Fruit fly (Drosophila melanogaster) whole organism, embryonic: Measurements from ENCODE around the gene Syx5.

Experiments used
- Adf1 ChIP-seq: fragments of 200-800 bp; sonication (Bioruptor generic); IDR thresholded peaks from 2 replicates; pipeline ENCODE4 v1.3.6; 2022; ENCODE audit warnings: missing biosample characterization, missing genetic modification characterization
- Antp ChIP-seq: fragments of 200-800 bp; sonication (Bioruptor generic); optimal IDR thresholded peaks from 3 replicates; lab custom pipeline; 2016; ENCODE audit warnings: missing biosample characterization, missing genetic modification characterization
- Atf6 ChIP-seq: fragments of 200-800 bp; sonication (Bioruptor generic); IDR thresholded peaks from 2 replicates; pipeline ENCODE4 v1.3.6; 2022; ENCODE audit warnings: missing biosample characterization, missing genetic modification characterization
- Awh ChIP-seq: fragments of 200-800 bp; sonication (Bioruptor generic); IDR thresholded peaks from 2 replicates; pipeline ENCODE4, ENCODE4 v1.3.6; 2022; ENCODE audit warnings: missing biosample characterization, missing genetic modification characterization
- Bteb2 ChIP-seq: fragments of 200-800 bp; sonication (Bioruptor generic); optimal IDR thresholded peaks from 2 replicates; lab custom pipeline; 2016; ENCODE audit warnings: missing biosample characterization, missing genetic modification characterization
- CG10209 ChIP-seq: fragments of 200-800 bp; sonication (Bioruptor generic); optimal IDR thresholded peaks from 3 replicates; lab custom pipeline; 2017; ENCODE audit warnings: missing biosample characterization, mild to moderate bottlenecking, missing genetic modification characterization, missing genetic modification reagents
- CG10543 ChIP-seq: fragments of 200-800 bp; sonication (Bioruptor generic); optimal IDR thresholded peaks from 3 replicates; lab custom pipeline; 2017; ENCODE audit warnings: missing biosample characterization, mild to moderate bottlenecking, missing genetic modification characterization, moderate library complexity
- CG11504 ChIP-seq: fragments of 200-800 bp; sonication (Bioruptor generic); optimal IDR thresholded peaks from 3 replicates; lab custom pipeline; 2019; ENCODE audit warnings: missing biosample characterization, mild to moderate bottlenecking, missing genetic modification characterization, moderate library complexity
- CG12769 ChIP-seq: fragments of 200-800 bp; sonication (Bioruptor generic); optimal IDR thresholded peaks from 2 replicates; lab custom pipeline; 2019; ENCODE audit warnings: missing biosample characterization, mild to moderate bottlenecking, missing genetic modification characterization, moderate library complexity
- CG13775 ChIP-seq: fragments of 200-800 bp; sonication (Bioruptor generic); optimal IDR thresholded peaks from 3 replicates; lab custom pipeline; 2017; ENCODE audit warnings: missing biosample characterization, mild to moderate bottlenecking, missing genetic modification characterization
- CG13894 ChIP-seq: fragments of 200-800 bp; sonication (Bioruptor generic); optimal IDR thresholded peaks from 3 replicates; lab custom pipeline; 2018; ENCODE audit warnings: missing biosample characterization, mild to moderate bottlenecking, missing genetic modification characterization, moderate library complexity
- CG14965 ChIP-seq: fragments of 200-800 bp; sonication (Bioruptor generic); optimal IDR thresholded peaks from 2 replicates; lab custom pipeline; 2016; ENCODE audit warnings: missing biosample characterization, missing genetic modification characterization, borderline replicate concordance
- CG15269 ChIP-seq: fragments of 200-800 bp; sonication (Bioruptor generic); optimal IDR thresholded peaks from 2 replicates; lab custom pipeline; 2018; ENCODE audit warnings: missing biosample characterization, mild to moderate bottlenecking, missing genetic modification characterization, moderate library complexity
- CG18764 ChIP-seq: fragments of 200-800 bp; sonication (Bioruptor generic); optimal IDR thresholded peaks from 3 replicates; lab custom pipeline; 2016; ENCODE audit warnings: missing biosample characterization, missing genetic modification characterization
- CG2678 ChIP-seq: fragments of 200-800 bp; sonication (Bioruptor generic); optimal IDR thresholded peaks from 3 replicates; lab custom pipeline; 2019; ENCODE audit warnings: missing biosample characterization, mild to moderate bottlenecking, missing genetic modification characterization, moderate library complexity
- CG30403 ChIP-seq: fragments of 200-800 bp; sonication (Bioruptor generic); optimal IDR thresholded peaks from 3 replicates; lab custom pipeline; 2016; ENCODE audit warnings: missing biosample characterization, missing genetic modification characterization
- CG31224 ChIP-seq: fragments of 200-800 bp; sonication (Bioruptor generic); IDR thresholded peaks from 2 replicates; pipeline ENCODE4 v1.3.6; 2022; ENCODE audit warnings: missing biosample characterization, missing genetic modification characterization
- CG4617 ChIP-seq: fragments of 200-800 bp; sonication (Bioruptor generic); optimal IDR thresholded peaks from 3 replicates; lab custom pipeline; 2016; ENCODE audit warnings: missing biosample characterization, missing genetic modification characterization, borderline replicate concordance
- CG4707 ChIP-seq: fragments of 200-800 bp; sonication (Bioruptor generic); optimal IDR thresholded peaks from 2 replicates; lab custom pipeline; 2018; ENCODE audit warnings: missing biosample characterization, mild to moderate bottlenecking, missing genetic modification characterization, moderate library complexity
- CG7372 ChIP-seq: fragments of 200-800 bp; sonication (Bioruptor generic); IDR thresholded peaks from 2 replicates; pipeline ENCODE4 v1.3.6; 2022; ENCODE audit warnings: missing biosample characterization, missing genetic modification characterization
- CHES-1-like ChIP-seq: fragments of 200-800 bp; sonication (Bioruptor generic); optimal IDR thresholded peaks from 2 replicates; lab custom pipeline; 2016; ENCODE audit warnings: missing biosample characterization, missing genetic modification characterization
- GATAe ChIP-seq: fragments of 200-800 bp; sonication (Bioruptor generic); conservative IDR thresholded peaks from 2 replicates; pipeline ENCODE4 v1.3.6; 2022; ENCODE audit warnings: missing biosample characterization, missing genetic modification characterization
- H15 ChIP-seq: fragments of 200-800 bp; sonication (Bioruptor generic); IDR thresholded peaks from 3 replicates; pipeline ENCODE4 v1.3.6; 2022; ENCODE audit warnings: missing biosample characterization, missing genetic modification characterization
- Hr78 ChIP-seq, 2 experiments: fragments of 200-800 bp in 1 of 2; fragments of >200 bp in 1 of 2; sonication (Bioruptor generic) in 1 of 2; optimal IDR thresholded peaks; 2 replicates each; lab custom pipeline; 2017 to 2019; ENCODE audit warnings: missing biosample characterization in 2 of 2, missing genetic modification characterization in 2 of 2, mild to moderate bottlenecking in 1 of 2, moderate library complexity in 1 of 2
- Lim3 ChIP-seq: fragments of 200-800 bp; sonication (Bioruptor generic); IDR thresholded peaks from 2 replicates; pipeline ENCODE4 v1.3.6; 2022; ENCODE audit warnings: missing biosample characterization, missing genetic modification characterization
- Med ChIP-seq: fragments of 200-800 bp; sonication (Bioruptor generic); peaks from one replicate; lab custom pipeline; 2016; ENCODE audit warnings: missing biosample characterization, missing genetic modification characterization, mild to moderate bottlenecking, inconsistent platforms, moderate library complexity
- NfI ChIP-seq: fragments of 200-800 bp; sonication (Bioruptor generic); optimal IDR thresholded peaks from 3 replicates; lab custom pipeline; 2018; ENCODE audit warnings: missing biosample characterization, mild to moderate bottlenecking, missing genetic modification characterization, moderate library complexity
- Pdp1 ChIP-seq, 2 experiments: fragments of 200-800 bp; sonication (Bioruptor generic); optimal IDR thresholded peaks; 3 replicates each; lab custom pipeline; 2016; ENCODE audit warnings: missing biosample characterization in 2 of 2, missing genetic modification characterization in 2 of 2, mild to moderate bottlenecking in 1 of 2, moderate library complexity in 1 of 2
- abd-A ChIP-seq: fragments of 200-800 bp; sonication (Bioruptor generic); optimal IDR thresholded peaks from 3 replicates; lab custom pipeline; 2019; ENCODE audit warnings: missing biosample characterization, mild to moderate bottlenecking, missing genetic modification characterization, moderate library complexity
- ara ChIP-seq: fragments of 200-800 bp; sonication (Bioruptor generic); IDR thresholded peaks from 2 replicates; pipeline ENCODE4 v1.3.6; 2022; ENCODE audit warnings: missing biosample characterization, missing genetic modification characterization
- eyg ChIP-seq: fragments of 200-800 bp; sonication (Bioruptor generic); optimal IDR thresholded peaks from 3 replicates; lab custom pipeline; 2016; ENCODE audit warnings: missing biosample characterization, missing genetic modification characterization
- gcm2 ChIP-seq: fragments of 200-800 bp; sonication (Bioruptor generic); optimal IDR thresholded peaks from 2 replicates; lab custom pipeline; 2016; ENCODE audit warnings: missing biosample characterization, missing genetic modification characterization
- grn ChIP-seq: fragments of 200-800 bp; sonication (Bioruptor generic); optimal IDR thresholded peaks from 3 replicates; lab custom pipeline; 2017; ENCODE audit warnings: missing biosample characterization, missing genetic modification characterization
- her ChIP-seq: fragments of 200-800 bp; sonication (Bioruptor generic); optimal IDR thresholded peaks from 2 replicates; lab custom pipeline; 2016; ENCODE audit warnings: missing biosample characterization, missing genetic modification characterization
- inv ChIP-seq: fragments of 200-800 bp; sonication (Bioruptor generic); IDR thresholded peaks from 2 replicates; pipeline ENCODE4 v1.3.6; 2022; ENCODE audit warnings: missing biosample characterization, missing genetic modification characterization; ENCODE audit not compliant: partially characterized antibody
- jigr1 ChIP-seq: fragments of 200-800 bp; sonication (Bioruptor generic); IDR thresholded peaks from 3 replicates; pipeline ENCODE4 v1.3.6; 2022; ENCODE audit warnings: missing biosample characterization, missing genetic modification characterization
- klu ChIP-seq: fragments of 200-800 bp; sonication (Bioruptor generic); IDR thresholded peaks from 2 replicates; pipeline ENCODE4 v1.3.6; 2022; ENCODE audit warnings: missing biosample characterization, missing genetic modification characterization
- kni ChIP-seq: fragments of 200-800 bp; sonication (Bioruptor generic); optimal IDR thresholded peaks from 3 replicates; lab custom pipeline; 2017; ENCODE audit warnings: mild to moderate bottlenecking, missing biosample characterization, missing genetic modification reagents, missing genetic modification characterization
- maf-S ChIP-seq: fragments of 200-800 bp; sonication (Bioruptor generic); optimal IDR thresholded peaks from 2 replicates; lab custom pipeline; 2016; ENCODE audit warnings: missing biosample characterization, missing genetic modification characterization
- mam ChIP-seq: fragments of 200-800 bp; sonication (Bioruptor generic); optimal IDR thresholded peaks from 3 replicates; lab custom pipeline; 2016; ENCODE audit warnings: missing biosample characterization, missing genetic modification characterization
- mld ChIP-seq: fragments of 200-800 bp; sonication (Bioruptor generic); IDR thresholded peaks from 3 replicates; pipeline ENCODE4 v1.3.6; 2022; ENCODE audit warnings: missing biosample characterization, missing genetic modification characterization; ENCODE audit not compliant: partially characterized antibody
- nmo ChIP-seq: fragments of 200-800 bp; sonication (Bioruptor generic); optimal IDR thresholded peaks from 2 replicates; lab custom pipeline; 2018; ENCODE audit warnings: missing biosample characterization, mild to moderate bottlenecking, missing genetic modification characterization, moderate library complexity
- onecut ChIP-seq: fragments of 200-800 bp; sonication (Bioruptor generic); IDR thresholded peaks from 2 replicates; pipeline ENCODE4 v1.3.6; 2022; ENCODE audit warnings: missing biosample characterization, missing genetic modification characterization
- rib ChIP-seq: fragments of 200-800 bp; sonication (Bioruptor generic); IDR thresholded peaks from 2 replicates; pipeline ENCODE4 v1.3.6; 2022; ENCODE audit warnings: missing biosample characterization, missing genetic modification characterization
- sd ChIP-seq: fragments of 200-800 bp; sonication (Bioruptor generic); optimal IDR thresholded peaks from 3 replicates; lab custom pipeline; 2018; ENCODE audit warnings: missing biosample characterization, mild to moderate bottlenecking, missing genetic modification characterization, moderate library complexity
- sima ChIP-seq: fragments of 200-800 bp; sonication (Bioruptor generic); optimal IDR thresholded peaks from 2 replicates; lab custom pipeline; 2016; ENCODE audit warnings: missing biosample characterization, missing genetic modification characterization
- slbo ChIP-seq: fragments of 200-800 bp; sonication (Bioruptor generic); IDR thresholded peaks from 2 replicates; pipeline ENCODE4 v1.3.6; 2022; ENCODE audit warnings: missing biosample characterization, missing genetic modification characterization
- sr ChIP-seq: fragments of 200-800 bp; sonication (Bioruptor generic); IDR thresholded peaks from 3 replicates; pipeline ENCODE4 v1.3.6; 2022; ENCODE audit warnings: missing biosample characterization, missing genetic modification characterization
- z ChIP-seq: fragments of 200-800 bp; sonication (Bioruptor generic); IDR thresholded peaks from 3 replicates; pipeline ENCODE4 v1.3.6; 2022; ENCODE audit warnings: missing biosample characterization, missing genetic modification characterization
- zen2 ChIP-seq: fragments of 200-800 bp; sonication (Bioruptor generic); IDR thresholded peaks from 3 replicates; pipeline ENCODE4 v1.3.6; 2022; ENCODE audit warnings: missing biosample characterization, missing genetic modification characterization; ENCODE audit not compliant: partially characterized antibody

The Syx5 gene

DNA sequence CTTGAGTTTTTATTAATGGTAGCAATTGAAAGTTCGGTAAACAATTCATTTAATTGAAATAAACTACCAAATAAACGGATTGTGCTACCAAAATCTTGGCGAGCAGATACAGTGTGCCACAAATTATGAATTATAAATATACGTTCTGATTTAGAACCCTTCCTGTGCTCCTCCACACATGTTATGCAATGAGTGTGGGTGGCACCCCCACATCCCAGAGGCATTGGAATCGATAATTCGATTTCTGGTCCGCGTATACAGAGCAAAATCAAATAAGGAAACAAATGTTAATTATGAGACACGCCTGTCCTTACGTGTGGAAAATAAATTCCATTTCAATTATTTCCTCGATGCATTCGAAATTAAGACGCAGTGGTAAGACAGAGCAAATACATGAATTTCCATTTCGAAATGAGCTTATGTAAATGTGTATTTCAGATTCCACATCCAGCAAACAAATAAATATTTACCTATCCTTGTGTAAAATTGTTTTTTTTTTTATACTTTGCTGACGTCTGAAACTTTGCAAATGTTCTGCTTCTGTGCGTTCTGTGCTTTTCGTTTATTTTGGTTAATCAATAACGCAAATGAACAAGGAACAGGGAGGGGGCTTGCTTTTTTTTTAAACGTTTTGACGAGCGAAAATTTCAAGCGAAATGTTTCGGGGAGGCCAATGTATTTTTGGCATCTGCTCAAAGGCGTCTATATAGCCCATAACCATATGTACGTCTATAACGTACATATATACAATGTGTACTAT is 14.9 kb downstream of the Syx5 start:
- TF ChIP-seq NfI (GFP tag; lab: Kevin White, UChicago) = no peak
- TF ChIP-seq z = no peak
- TF ChIP-seq mld (GFP tag; lab: Robert Waterston, UW) = no peak
- no peak for TF ChIP-seq eyg (GFP tag; lab: Kevin White, UChicago)
- TF ChIP-seq CG12769 = no peak
- TF ChIP-seq CG13775 (GFP tag; lab: Kevin White, UChicago) = no peak
- TF ChIP-seq CG7372 (GFP tag; lab: Robert Waterston, UW) = no peak
- peak; percentile 59 for TF ChIP-seq CG10543
- TF ChIP-seq inv (GFP tag; lab: Robert Waterston, UW) = no peak
- TF ChIP-seq kni (GFP tag; lab: Kevin White, UChicago) = no peak
- TF ChIP-seq klu (GFP tag; lab: Robert Waterston, UW) = no peak
- TF ChIP-seq CG4617 (GFP tag; lab: Kevin White, UChicago) = no peak
- no peak for TF ChIP-seq GATAe
- no peak for TF ChIP-seq H15
- TF ChIP-seq slbo (GFP tag; lab: Robert Waterston, UW) = no peak
- no peak for TF ChIP-seq gcm2 (GFP tag; lab: Kevin White, UChicago)
- no peak for TF ChIP-seq CG11504
- TF ChIP-seq Med (GFP tag; lab: Kevin White, UChicago) = peak; percentile 10
- TF ChIP-seq CG30403 = no peak
- peak; percentile 79 for TF ChIP-seq sd (tag; lab: Kevin White, UChicago)
- peak; percentile 65 for TF ChIP-seq rib (GFP tag; lab: Robert Waterston, UW)
- no peak for TF ChIP-seq Atf6 (GFP tag; lab: Robert Waterston, UW)
- TF ChIP-seq Pdp1 (GFP tag; optimal IDR thresholded peaks at IDR 0.05; lab: Kevin White, UChicago) = peak in 1 of 2 experiments; percentile 85
- 0 out of 3 replicates have a peak, but pooled peaks have one; percentile 35 for TF ChIP-seq sr
- TF ChIP-seq grn (GFP tag; lab: Kevin White, UChicago) = no peak
- no peak for TF ChIP-seq CG2678
- TF ChIP-seq Bteb2 (GFP tag; lab: Kevin White, UChicago) = no peak
- no peak for TF ChIP-seq Hr78 (GFP tag; optimal IDR thresholded peaks at IDR 0.05; lab: Kevin White, UChicago)
- no peak for TF ChIP-seq CG31224 (GFP tag; lab: Robert Waterston, UW)
- TF ChIP-seq onecut (GFP tag; lab: Robert Waterston, UW) = peak; percentile 63
- TF ChIP-seq ara (GFP tag; lab: Robert Waterston, UW) = no peak
- no peak for TF ChIP-seq CG14965 (GFP tag; lab: Kevin White, UChicago)
- no peak for TF ChIP-seq zen2 (GFP tag; lab: Robert Waterston, UW)
- TF ChIP-seq CHES-1-like (GFP tag; lab: Kevin White, UChicago) = no peak
- TF ChIP-seq abd-A (tag; lab: Kevin White, UChicago) = no peak
- TF ChIP-seq Antp (GFP tag; lab: Kevin White, UChicago) = no peak
- no peak for TF ChIP-seq nmo (GFP tag; lab: Kevin White, UChicago)
- TF ChIP-seq Awh (GFP tag; lab: Robert Waterston, UW) = no peak
- TF ChIP-seq mam (GFP tag; lab: Kevin White, UChicago) = no peak
- TF ChIP-seq CG10209 (GFP tag; lab: Kevin White, UChicago) = no peak
- TF ChIP-seq maf-S = no peak
- no peak for TF ChIP-seq CG13894 (tag; lab: Kevin White, UChicago)
- no peak for TF ChIP-seq jigr1 (GFP tag; lab: Robert Waterston, UW)
- no peak for TF ChIP-seq her (GFP tag; lab: Kevin White, UChicago)
- TF ChIP-seq CG18764 (GFP tag; lab: Kevin White, UChicago) = no peak
- no peak for TF ChIP-seq CG15269 (tag; lab: Kevin White, UChicago)
- no peak for TF ChIP-seq Adf1 (GFP tag; lab: Robert Waterston, UW)
- no peak for TF ChIP-seq Lim3 (GFP tag; lab: Robert Waterston, UW)
- no peak for TF ChIP-seq sima (GFP tag; lab: Kevin White, UChicago)
- no peak for TF ChIP-seq CG4707 (GFP tag; lab: Kevin White, UChicago)
